Worm (Caenorhabditis elegans) whole organism, L3 larva: ENCODE results near the gene bmk-1.

Experiments used
- ZK546.5 ChIP-seq: sonication (generic microtip); optimal IDR thresholded peaks from 2 replicates; lab custom pipeline; 2017; ENCODE audit warnings: missing biosample characterization, missing genetic modification characterization
- aly-2 ChIP-seq: fragments of 150-350 bp; optimal IDR thresholded peaks from 2 replicates; lab custom pipeline; 2014; ENCODE audit warnings: missing biosample characterization, missing genetic modification characterization
- ceh-16 ChIP-seq: sonication (generic microtip); optimal IDR thresholded peaks from 2 replicates; lab custom pipeline; 2017; ENCODE audit warnings: missing biosample characterization, missing genetic modification characterization
- ceh-28 ChIP-seq: fragments of 150-350 bp; optimal IDR thresholded peaks from 2 replicates; lab custom pipeline; 2014; ENCODE audit warnings: missing biosample characterization, missing genetic modification reagents, missing genetic modification characterization
- ceh-82 ChIP-seq: fragments of 150-350 bp; optimal IDR thresholded peaks from 2 replicates; lab custom pipeline; 2014; ENCODE audit warnings: missing biosample characterization, missing genetic modification characterization
- ceh-9 ChIP-seq: sonication (generic microtip); optimal IDR thresholded peaks from 2 replicates; lab custom pipeline; 2018; ENCODE audit warnings: missing biosample characterization, missing genetic modification characterization
- egl-27 ChIP-seq: sonication (generic microtip); optimal IDR thresholded peaks from 4 replicates; lab custom pipeline; 2017; ENCODE audit warnings: missing biosample characterization, missing genetic modification reagents, missing genetic modification characterization
- egl-5 ChIP-seq: fragments of 150-350 bp; optimal IDR thresholded peaks from 2 replicates; lab custom pipeline; 2017; ENCODE audit warnings: missing biosample characterization, missing genetic modification reagents, missing genetic modification characterization, inconsistent platforms
- elt-1 ChIP-seq: fragments of 150-350 bp; optimal IDR thresholded peaks from 2 replicates; lab custom pipeline; 2014; ENCODE audit warnings: missing biosample characterization, missing genetic modification characterization
- elt-2 ChIP-seq: sonication (generic microtip); optimal IDR thresholded peaks from 2 replicates; lab custom pipeline; 2016; ENCODE audit warnings: missing genetic modification reagents, mild to moderate bottlenecking, missing genetic modification characterization, missing compliant biosample characterization
- fkh-10 ChIP-seq: sonication (generic microtip); optimal IDR thresholded peaks from 2 replicates; lab custom pipeline; 2017; ENCODE audit warnings: missing biosample characterization, missing genetic modification reagents, missing genetic modification characterization
- fkh-2 ChIP-seq: fragments of 150-350 bp; optimal IDR thresholded peaks from 2 replicates; lab custom pipeline; 2014; ENCODE audit warnings: missing biosample characterization, missing genetic modification reagents, missing genetic modification characterization
- hmg-11 ChIP-seq: sonication (generic microtip); optimal IDR thresholded peaks from 2 replicates; lab custom pipeline; 2016; ENCODE audit warnings: missing genetic modification characterization, missing compliant biosample characterization
- jun-1 ChIP-seq: fragments of 150-350 bp; optimal IDR thresholded peaks from 2 replicates; lab custom pipeline; 2014; ENCODE audit warnings: missing biosample characterization, missing genetic modification reagents, missing genetic modification characterization
- lin-15B ChIP-seq: fragments of 150-350 bp; optimal IDR thresholded peaks from 2 replicates; lab custom pipeline; 2014; ENCODE audit warnings: missing biosample characterization, missing genetic modification characterization
- lin-39 ChIP-seq: fragments of 150-350 bp; optimal IDR thresholded peaks from 2 replicates; lab custom pipeline; 2018; ENCODE audit warnings: missing biosample characterization, missing genetic modification reagents, missing genetic modification characterization
- lsy-12 ChIP-seq: sonication (generic microtip); optimal IDR thresholded peaks from 2 replicates; lab custom pipeline; 2016; ENCODE audit warnings: mild to moderate bottlenecking, missing genetic modification characterization, missing compliant biosample characterization
- mdl-1 ChIP-seq: fragments of 150-350 bp; optimal IDR thresholded peaks from 2 replicates; lab custom pipeline; 2014; ENCODE audit warnings: missing biosample characterization, missing genetic modification characterization
- nfya-1 ChIP-seq: sonication (generic microtip); optimal IDR thresholded peaks from 2 replicates; lab custom pipeline; 2017; ENCODE audit warnings: missing genetic modification characterization, mild to moderate bottlenecking, missing compliant biosample characterization, antibody characterized with exemption, moderate library complexity; ENCODE audit not compliant: insufficient read depth
- nhr-28 ChIP-seq: fragments of 150-350 bp; optimal IDR thresholded peaks from 2 replicates; lab custom pipeline; 2014; ENCODE audit warnings: missing biosample characterization, missing genetic modification characterization
- nhr-43 ChIP-seq: sonication (generic microtip); optimal IDR thresholded peaks from 2 replicates; lab custom pipeline; 2016; ENCODE audit warnings: mild to moderate bottlenecking, missing genetic modification characterization, missing compliant biosample characterization; ENCODE audit not compliant: poor library complexity, severe bottlenecking
- nhr-67 ChIP-seq: fragments of 150-350 bp; optimal IDR thresholded peaks from 2 replicates; lab custom pipeline; 2014; ENCODE audit warnings: missing biosample characterization, missing genetic modification characterization
- nhr-76 ChIP-seq: fragments of 150-350 bp; sonication (generic microtip); optimal IDR thresholded peaks from 5 replicates; lab custom pipeline; 2014; ENCODE audit warnings: missing biosample characterization, missing genetic modification characterization
- pha-4 ChIP-seq: fragments of 150-350 bp; optimal IDR thresholded peaks from 2 replicates; lab custom pipeline; 2014; ENCODE audit warnings: missing biosample characterization, missing genetic modification reagents, missing genetic modification characterization
- pqm-1 ChIP-seq: fragments of 150-350 bp; optimal IDR thresholded peaks from 2 replicates; lab custom pipeline; 2017; ENCODE audit warnings: missing biosample characterization, missing genetic modification characterization, inconsistent platforms
- skn-1 ChIP-seq: fragments of 150-350 bp; optimal IDR thresholded peaks from 2 replicates; lab custom pipeline; 2014; ENCODE audit warnings: missing biosample characterization, missing genetic modification characterization
- tbx-2 ChIP-seq: sonication (generic microtip); optimal IDR thresholded peaks from 2 replicates; lab custom pipeline; 2016; ENCODE audit warnings: mild to moderate bottlenecking, missing genetic modification characterization, missing compliant biosample characterization
- unc-39 ChIP-seq: sonication (generic microtip); optimal IDR thresholded peaks from 4 replicates; lab custom pipeline; 2017; ENCODE audit warnings: missing biosample characterization, missing genetic modification characterization
- unc-62 ChIP-seq: fragments of 150-350 bp; sonication (generic microtip); optimal IDR thresholded peaks from 4 replicates; lab custom pipeline; 2014; ENCODE audit warnings: missing biosample characterization, missing genetic modification reagents, missing genetic modification characterization
- ztf-11 ChIP-seq: fragments of 150-350 bp; optimal IDR thresholded peaks from 2 replicates; lab custom pipeline; 2014; ENCODE audit warnings: missing biosample characterization, missing genetic modification characterization
- ztf-4 ChIP-seq: fragments of 150-350 bp; optimal IDR thresholded peaks from 2 replicates; lab custom pipeline; 2014; ENCODE audit warnings: missing biosample characterization, missing genetic modification characterization

Gene bmk-1

ce11 chrV:14493665-14494064, 36.9 kb upstream of the bmk-1 start:
- TF ChIP-seq unc-39 (no peak), nfya-1 (tag; lab: Kevin White, UChicago) (peak; percentile 78), nhr-76 (tag; lab: Kevin White, UChicago) (no peak), nhr-43 (tag; lab: Kevin White, UChicago) (no peak)
- TF ChIP-seq, all 47 proteins: peak for 1

ce11 chrV:14491097-14491496, 34.3 kb upstream of the bmk-1 start:
- no peak for TF ChIP-seq pqm-1 (tag; lab: Kevin White, UChicago)
- TF ChIP-seq skn-1 (tag; lab: Kevin White, UChicago), result no peak
- no peak for TF ChIP-seq unc-62 (GFP tag; lab: Kevin White, UChicago)
- no peak for TF ChIP-seq fkh-2 (tag; lab: Kevin White, UChicago)
- TF ChIP-seq mdl-1 (tag; lab: Kevin White, UChicago), result no peak
- no peak for TF ChIP-seq nfya-1 (tag; lab: Kevin White, UChicago)
- no peak for TF ChIP-seq nhr-76 (tag; lab: Kevin White, UChicago)
- no peak for TF ChIP-seq aly-2 (tag; lab: Kevin White, UChicago)
- TF ChIP-seq ceh-9 (tag; lab: Kevin White, UChicago), result no peak
- TF ChIP-seq jun-1 (tag; lab: Kevin White, UChicago), result no peak
- TF ChIP-seq unc-39, result no peak
- TF ChIP-seq ztf-11 (tag; lab: Kevin White, UChicago), result no peak
- TF ChIP-seq ztf-4 (tag; lab: Kevin White, UChicago), result no peak
- TF ChIP-seq elt-1 (tag; lab: Kevin White, UChicago), result no peak
- TF ChIP-seq tbx-2 (tag; lab: Kevin White, UChicago), result no peak
- TF ChIP-seq, all 47 proteins: peak for 0

DNA sequence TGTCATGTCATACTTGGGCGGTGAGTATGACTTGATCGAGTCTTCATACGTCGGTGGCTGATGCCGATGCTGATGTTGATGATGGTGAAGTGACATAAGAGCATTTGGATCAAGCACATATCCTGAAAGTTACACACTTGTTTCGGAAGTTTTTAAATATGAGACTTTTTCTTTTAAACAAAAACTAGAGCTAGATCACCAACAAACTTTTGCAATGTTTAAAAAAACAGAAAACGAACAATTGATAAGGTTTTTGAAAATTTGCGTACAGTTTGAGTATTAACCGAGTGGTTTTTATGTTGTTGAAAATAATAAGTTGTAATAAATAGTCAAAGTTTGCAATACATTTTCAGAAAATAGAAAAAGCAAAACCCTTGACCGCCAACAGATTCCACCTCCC, 27.8 kb upstream of the bmk-1 start, which contains the start of gene R02D5.4:
Gene R02D5.4 (minus strand): TSS at position 101 of the 400 bp plus-strand sequence.
- TF ChIP-seq elt-2 (no peak), fkh-10 (GFP tag; lab: Kevin White, UChicago) (no peak), nhr-28 (tag; lab: Kevin White, UChicago) (no peak), lin-39 (tag; lab: Kevin White, UChicago) (no peak), aly-2 (tag; lab: Kevin White, UChicago) (no peak), jun-1 (tag; lab: Kevin White, UChicago) (no peak)

- TF ChIP-seq egl-5 (tag; lab: Kevin White, UChicago), result no peak
- peak; percentile 64 for TF ChIP-seq pqm-1 (tag; lab: Kevin White, UChicago)
- TF ChIP-seq hmg-11, result no peak
- TF ChIP-seq lin-15B (tag; lab: Kevin White, UChicago), result no peak
- TF ChIP-seq nhr-67 (tag; lab: Kevin White, UChicago), result no peak
- no peak for TF ChIP-seq ztf-4 (tag; lab: Kevin White, UChicago)
- no peak for TF ChIP-seq fkh-2 (tag; lab: Kevin White, UChicago)
- TF ChIP-seq nhr-76 (tag; lab: Kevin White, UChicago), result no peak
- peak; percentile 64 for TF ChIP-seq elt-2
- peak; percentile 36 for TF ChIP-seq pha-4 (tag; lab: Kevin White, UChicago)
- no peak for TF ChIP-seq nhr-28 (tag; lab: Kevin White, UChicago)
- TF ChIP-seq lsy-12 (tag; lab: Kevin White, UChicago), result no peak
Observed at ce11 chrV:14482728-14483210, 26.0 kb upstream of the bmk-1 start, which contains the start of gene R02D5.3. TSS of gene R02D5.3 (plus strand) at chrV:14483160.

DNA sequence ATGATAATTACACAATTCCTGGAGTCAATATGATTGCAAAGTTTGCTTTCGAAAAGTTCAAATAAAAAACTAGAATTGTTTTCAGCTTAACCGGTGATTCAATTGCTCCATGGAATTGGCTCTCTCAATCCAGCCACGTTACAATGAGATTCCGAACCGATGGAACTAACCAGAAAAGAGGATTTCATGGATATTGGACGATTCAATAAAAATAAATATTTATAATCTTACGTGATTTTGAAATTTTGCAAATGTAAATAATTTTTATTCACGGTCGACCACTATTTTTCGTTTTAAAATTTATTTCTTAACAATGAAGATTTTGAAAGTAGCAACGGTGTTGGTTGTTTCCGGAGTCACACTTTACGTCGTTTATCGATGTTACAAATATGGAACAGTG, 25.2 kb upstream of the bmk-1 start, which contains the start of gene R02D5.10:
Gene R02D5.10 (plus strand): TSS at position 301 of the 400 bp plus-strand sequence.
- TF ChIP-seq ceh-16 (tag; lab: Kevin White, UChicago) (no peak), pqm-1 (tag; lab: Kevin White, UChicago) (no peak), ceh-82 (no peak), lin-15B (tag; lab: Kevin White, UChicago) (no peak), ceh-28 (tag; lab: Kevin White, UChicago) (no peak), unc-62 (GFP tag; lab: Kevin White, UChicago) (no peak), lsy-12 (tag; lab: Kevin White, UChicago) (no peak), ZK546.5 (no peak), egl-5 (tag; lab: Kevin White, UChicago) (no peak), egl-27 (tag; lab: Kevin White, UChicago) (no peak)
